Worm (Caenorhabditis elegans) whole organism, L2 larva: Measurements from ENCODE around the gene M199.7.

Source experiments
- ZK546.5 ChIP-seq: sonication (generic microtip); optimal IDR thresholded peaks from 2 replicates; lab custom pipeline; 2017; ENCODE audit warnings: missing biosample characterization, missing genetic modification characterization
- aly-2 ChIP-seq: fragments of 150-350 bp; optimal IDR thresholded peaks from 2 replicates; lab custom pipeline; 2014; ENCODE audit warnings: missing biosample characterization, missing genetic modification characterization
- sma-3 ChIP-seq: sonication (generic microtip); optimal IDR thresholded peaks from 2 replicates; lab custom pipeline; 2016; ENCODE audit warnings: missing genetic modification reagents, missing genetic modification characterization, missing compliant biosample characterization
- zag-1 ChIP-seq: fragments of 150-350 bp; optimal IDR thresholded peaks from 2 replicates; lab custom pipeline; 2014; ENCODE audit warnings: missing biosample characterization, missing genetic modification characterization

- no peak for TF ChIP-seq aly-2 (tag; lab: Kevin White, UChicago)
- TF ChIP-seq sma-3 = no peak
- no peak for TF ChIP-seq ZK546.5 (tag; lab: Kevin White, UChicago)
- no peak for TF ChIP-seq zag-1 (tag; lab: Kevin White, UChicago)
Measured at ce11 chrIV:15168442-15168841, 45.5 kb downstream of the M199.7 start.
